Worm (Caenorhabditis elegans): ENCODE measurements around the gene prcc-1.

ce11 chrIV:13075625-13076252 lies 17.9 kb downstream of the prcc-1 start:
- TF ChIP-seq npax-4 (tag; optimal IDR thresholded peaks at IDR 0.05) (no peak), rnt-1 (tag; optimal IDR thresholded peaks at IDR 0.05) (no peak), fkh-10 (GFP tag; optimal IDR thresholded peaks at IDR 0.05) (no peak), zip-5 (tag; optimal IDR thresholded peaks at IDR 0.05) (no peak), Y22D7AL.16 (tag; optimal IDR thresholded peaks at IDR 0.05) (no peak), pha-4 (tag; optimal IDR thresholded peaks at IDR 0.05) (no peak), pax-1 (tag; optimal IDR thresholded peaks at IDR 0.05) (no peak), C38D4.7 (GFP tag; optimal IDR thresholded peaks at IDR 0.05) (no peak), ama-1 (optimal IDR thresholded peaks at IDR 0.05) (no peak), ceh-30 (tag; optimal IDR thresholded peaks at IDR 0.05) (no peak), elt-2 (tag; optimal IDR thresholded peaks at IDR 0.05) (no peak), ceh-24 (tag; optimal IDR thresholded peaks at IDR 0.05) (no peak), nfya-1 (tag; optimal IDR thresholded peaks at IDR 0.05) (no peak)
